Fruit fly (Drosophila melanogaster) Kc167 (cell line): ENCODE data around the gene Rlip.

Source experiments
- Myc ChIP-seq: fragments of >200 bp; optimal IDR thresholded peaks from 2 replicates; lab custom pipeline; 2017; ENCODE audit warnings: missing external identifiers
- Sin3A ChIP-seq: fragments of >200 bp; optimal IDR thresholded peaks from 2 replicates; lab custom pipeline; 2018; ENCODE audit warnings: missing external identifiers
- h ChIP-seq: fragments of >200 bp; optimal IDR thresholded peaks from 3 replicates; lab custom pipeline; 2018; ENCODE audit warnings: missing external identifiers
- insv ChIP-seq: fragments of >200 bp; optimal IDR thresholded peaks from 3 replicates; lab custom pipeline; 2018; ENCODE audit warnings: missing external identifiers
- psq ChIP-seq: fragments of >200 bp; optimal IDR thresholded peaks from 2 replicates; lab custom pipeline; 2017; ENCODE audit warnings: missing external identifiers
- ttk ChIP-seq: sonication (Bioruptor generic); optimal IDR thresholded peaks from 2 replicates; lab custom pipeline; 2017; ENCODE audit warnings: missing external identifiers

DNA sequence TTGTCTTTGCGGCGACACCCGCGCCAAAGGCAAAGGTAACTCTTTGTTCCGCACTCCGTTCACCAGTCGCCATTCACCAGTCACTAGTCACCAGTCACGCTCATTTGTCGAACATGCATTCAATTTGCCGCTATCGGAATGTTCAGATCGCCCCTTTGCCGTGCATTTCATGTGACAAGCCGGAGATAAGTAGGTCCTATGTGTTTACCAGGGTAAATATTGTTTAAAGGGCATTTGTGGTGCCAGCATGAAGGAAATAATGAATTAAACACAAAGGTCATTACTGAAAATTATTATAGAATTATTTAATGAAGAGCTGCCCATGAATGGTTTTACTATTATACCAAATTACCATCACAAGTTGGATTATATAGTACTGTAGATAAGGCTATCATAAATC lies 16.4 kb upstream of the Rlip start:
- TF ChIP-seq insv (lab: Kevin White, UChicago) (no peak), ttk (lab: Kevin White, UChicago) (no peak), Sin3A (no peak), h (lab: Kevin White, UChicago) (no peak), psq (lab: Kevin White, UChicago) (no peak), Myc (no peak)
